Worm (Caenorhabditis elegans): Measurements from ENCODE around the gene dsl-1.

DNA sequence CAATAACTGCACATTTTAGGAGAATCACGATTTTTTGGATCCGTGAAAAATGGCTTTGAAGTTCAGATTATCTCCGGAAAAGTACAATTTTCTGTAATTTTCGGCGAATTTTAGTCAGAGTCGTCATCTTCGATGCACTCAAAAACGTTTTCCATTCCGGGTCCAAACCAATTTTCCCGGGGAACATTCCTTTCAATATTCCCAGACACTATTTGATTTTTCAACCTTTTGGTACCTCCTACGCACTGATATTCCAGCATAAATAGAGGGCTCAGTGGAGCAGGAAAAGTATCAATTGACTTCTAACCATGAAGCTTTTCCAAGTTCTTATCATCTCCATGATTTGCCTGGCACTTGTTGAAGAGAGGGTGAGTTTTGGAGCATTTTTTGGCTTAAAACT, 23.7 kb upstream of the dsl-1 start, which contains the start of gene W09G12.6:
- TF ChIP-seq jun-1 (tag; optimal IDR thresholded peaks at IDR 0.05) = no peak
- TF ChIP-seq nhr-237 (tag; optimal IDR thresholded peaks at IDR 0.05) = no peak
- TF ChIP-seq lir-3 (tag; optimal IDR thresholded peaks at IDR 0.05) = no peak
- TF ChIP-seq nhr-11 (tag; optimal IDR thresholded peaks at IDR 0.05) = no peak
- no peak for TF ChIP-seq egl-43 (GFP tag; IDR thresholded peaks at IDR 0.05)
- TF ChIP-seq ztf-11 (tag; optimal IDR thresholded peaks at IDR 0.05) = no peak
- TF ChIP-seq snpc-4 (tag; optimal IDR thresholded peaks at IDR 0.05) = no peak
- no peak for TF ChIP-seq F10B5.3 (tag; optimal IDR thresholded peaks at IDR 0.05)
- no peak for TF ChIP-seq R02D3.7 (tag; optimal IDR thresholded peaks at IDR 0.05)
- TF ChIP-seq dmd-6 (GFP tag; IDR thresholded peaks at IDR 0.05) = no peak
- TF ChIP-seq attf-4 (tag; optimal IDR thresholded peaks at IDR 0.05) = no peak
- no peak for TF ChIP-seq gei-8 (GFP tag; optimal IDR thresholded peaks at IDR 0.05)
